Fruit fly (Drosophila melanogaster) whole organism, adult: ENCODE results near the gene Bka.

Source experiments
- CG11617 ChIP-seq: fragments of 200-800 bp; sonication (Bioruptor generic); optimal IDR thresholded peaks from 2 replicates; lab custom pipeline; 2017; ENCODE audit warnings: mild to moderate bottlenecking, missing biosample characterization, missing genetic modification reagents, missing genetic modification characterization
- CG12768 ChIP-seq: fragments of 200-800 bp; sonication (Bioruptor generic); optimal IDR thresholded peaks from 2 replicates; lab custom pipeline; 2017; ENCODE audit warnings: missing biosample characterization, missing genetic modification characterization, mild to moderate bottlenecking, moderate library complexity, missing genetic modification reagents
- CG14711 ChIP-seq: fragments of 200-800 bp; sonication (Bioruptor generic); optimal IDR thresholded peaks from 2 replicates; lab custom pipeline; 2018; ENCODE audit warnings: missing biosample characterization, mild to moderate bottlenecking, missing genetic modification characterization, moderate library complexity
- CG1620 ChIP-seq: fragments of 200-800 bp; sonication (Bioruptor generic); optimal IDR thresholded peaks from 2 replicates; lab custom pipeline; 2016; ENCODE audit warnings: missing biosample characterization, missing genetic modification characterization
- CG7045 ChIP-seq: fragments of 200-800 bp; sonication (Bioruptor generic); optimal IDR thresholded peaks from 2 replicates; lab custom pipeline; 2017; ENCODE audit warnings: missing biosample characterization, mild to moderate bottlenecking, missing genetic modification characterization
- CG7101 ChIP-seq: fragments of 200-800 bp; sonication (Bioruptor generic); optimal IDR thresholded peaks from 2 replicates; lab custom pipeline; 2018; ENCODE audit warnings: missing biosample characterization, mild to moderate bottlenecking, missing genetic modification characterization, moderate library complexity
- bab1 ChIP-seq: fragments of 200-800 bp; sonication (Bioruptor generic); optimal IDR thresholded peaks from 3 replicates; lab custom pipeline; 2019; ENCODE audit warnings: missing biosample characterization, mild to moderate bottlenecking, missing genetic modification characterization, moderate library complexity
- kay ChIP-seq: fragments of 200-800 bp; sonication (Bioruptor generic); peaks from one replicate; lab custom pipeline; 2016; ENCODE audit warnings: missing biosample characterization, missing genetic modification characterization, borderline replicate concordance
- ovo ChIP-seq: fragments of 200-800 bp; sonication (Bioruptor generic); optimal IDR thresholded peaks from 2 replicates; lab custom pipeline; 2016; ENCODE audit warnings: missing biosample characterization, missing genetic modification characterization
- pad ChIP-seq: fragments of 200-800 bp; sonication (Bioruptor generic); optimal IDR thresholded peaks from 3 replicates; lab custom pipeline; 2017; ENCODE audit warnings: missing biosample characterization, missing genetic modification characterization, mild to moderate bottlenecking, moderate library complexity, missing genetic modification reagents
- tj ChIP-seq: fragments of 200-800 bp; sonication (Bioruptor generic); optimal IDR thresholded peaks from 3 replicates; lab custom pipeline; 2017; ENCODE audit warnings: missing biosample characterization, mild to moderate bottlenecking, missing genetic modification characterization, moderate library complexity
- toe ChIP-seq: fragments of 200-800 bp; sonication (Bioruptor generic); optimal IDR thresholded peaks from 2 replicates; lab custom pipeline; 2016; ENCODE audit warnings: missing biosample characterization, missing genetic modification characterization

DNA sequence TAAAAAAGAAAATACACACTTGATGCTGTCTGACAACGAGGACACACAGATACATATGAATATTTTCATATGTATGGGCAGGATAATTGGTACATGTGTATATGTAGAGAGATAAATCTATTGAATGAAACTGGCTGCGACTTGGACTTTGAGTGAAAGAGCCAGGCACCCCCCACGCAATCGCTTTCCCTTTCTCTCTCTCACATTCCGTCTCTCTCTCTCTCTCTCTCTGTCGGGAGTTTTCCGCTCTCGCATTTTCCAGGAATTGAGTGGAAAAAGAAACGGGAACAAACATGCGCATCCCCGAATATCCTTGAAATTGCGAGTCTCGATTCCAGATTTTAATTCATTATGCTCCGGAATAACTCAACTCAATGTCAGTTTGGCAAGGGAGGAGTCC, 31.6 kb upstream of the Bka start:
- TF ChIP-seq kay (no peak), CG7045 (GFP tag; lab: Kevin White, UChicago) (no peak), CG11617 (no peak), tj (GFP tag; lab: Kevin White, UChicago) (no peak), bab1 (GFP tag; lab: Kevin White, UChicago) (no peak), CG12768 (no peak), CG1620 (GFP tag; lab: Kevin White, UChicago) (no peak), CG14711 (no peak), ovo (GFP tag; lab: Kevin White, UChicago) (no peak), pad (GFP tag; lab: Kevin White, UChicago) (no peak), toe (GFP tag; lab: Kevin White, UChicago) (no peak), CG7101 (no peak)
